Fruit fly (Drosophila melanogaster): Measurements from ENCODE around the gene Cpr35B.
A peak's percentile ranks its signal among the peaks of the same experiment; 100 is the strongest.

Gene Cpr35B

dm6 chr2L:14444834-14445233 lies 19.8 kb upstream of the Cpr35B start:
- no peak for TF ChIP-seq CG6808 (GFP tag; optimal IDR thresholded peaks at IDR 0.05)
- no peak for TF ChIP-seq CG8319 (GFP tag; optimal IDR thresholded peaks at IDR 0.05)
- TF ChIP-seq Hr39 (GFP tag; optimal IDR thresholded peaks at IDR 0.05), result no peak
- no peak for TF ChIP-seq Blimp-1 (GFP tag; optimal IDR thresholded peaks at IDR 0.05)
- no peak for TF ChIP-seq Eip75B (GFP tag; optimal IDR thresholded peaks at IDR 0.05)
- no peak for TF ChIP-seq topi (GFP tag; optimal IDR thresholded peaks at IDR 0.05)
- TF ChIP-seq dac (GFP tag; optimal IDR thresholded peaks at IDR 0.05), result no peak
- no peak for TF ChIP-seq Sox15 (GFP tag; optimal IDR thresholded peaks at IDR 0.05)

DNA sequence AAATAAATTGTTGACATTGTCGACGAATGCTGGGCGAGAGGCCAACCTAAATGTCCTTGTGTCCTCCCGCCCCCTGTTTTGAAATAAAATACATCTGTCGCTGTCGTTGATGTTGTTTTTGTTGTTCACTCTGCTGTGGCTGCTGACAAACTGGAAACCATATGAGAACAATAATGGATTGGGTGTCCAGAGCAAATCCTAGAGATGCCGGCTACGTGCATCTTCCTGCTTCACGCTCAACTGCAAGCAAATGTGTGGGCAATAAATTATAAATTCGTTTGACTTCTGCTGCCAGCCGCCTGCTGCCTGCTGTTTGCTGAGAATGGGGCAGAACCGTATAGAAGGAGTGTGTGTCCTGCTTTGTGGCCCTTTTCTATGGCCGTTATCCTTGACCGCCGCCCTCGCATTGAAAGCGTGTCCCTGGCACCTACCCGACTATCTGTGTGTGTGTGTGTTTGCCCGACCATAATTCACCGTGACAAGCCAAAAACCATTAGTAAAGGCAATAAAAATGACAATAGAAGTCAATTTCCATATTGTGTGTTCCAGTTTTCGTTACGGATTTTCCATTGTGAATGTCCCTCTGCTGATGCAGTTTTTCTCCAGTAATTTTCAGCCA lies 18.8 kb upstream of the Cpr35B start:
- TF ChIP-seq fd85E (GFP tag; optimal IDR thresholded peaks at IDR 0.05) (no peak), Lpt (GFP tag; optimal IDR thresholded peaks at IDR 0.05) (no peak), CG7368 (GFP tag; optimal IDR thresholded peaks at IDR 0.05) (no peak), acj6 (GFP tag; optimal IDR thresholded peaks at IDR 0.05) (no peak), Eip93F (GFP tag; optimal IDR thresholded peaks at IDR 0.05) (no peak), CG8319 (GFP tag; optimal IDR thresholded peaks at IDR 0.05) (no peak), CG10669 (GFP tag; optimal IDR thresholded peaks at IDR 0.05) (no peak)

- no peak for TF ChIP-seq CG3919 (GFP tag; optimal IDR thresholded peaks at IDR 0.05)
- no peak for TF ChIP-seq CG31627 (GFP tag; optimal IDR thresholded peaks at IDR 0.05)
- no peak for TF ChIP-seq CG6163 (GFP tag; IDR thresholded peaks at IDR 0.05)
- peak; percentile 53 for TF ChIP-seq dsx (GFP tag; optimal IDR thresholded peaks at IDR 0.05; ENCODE audit: poor library complexity, severe bottlenecking)
- peak; percentile 63 for TF ChIP-seq svp (GFP tag)
- TF ChIP-seq Hr38 (GFP tag; optimal IDR thresholded peaks at IDR 0.05), result no peak
Observed at dm6 chr2L:14442144-14443038, 17.4 kb upstream of the Cpr35B start.

dm6 chr2L:14441309-14441708 lies 16.3 kb upstream of the Cpr35B start:
- TF ChIP-seq fd85E (GFP tag; optimal IDR thresholded peaks at IDR 0.05) (no peak), Eip93F (GFP tag; optimal IDR thresholded peaks at IDR 0.05) (no peak), CG9139 (GFP tag; optimal IDR thresholded peaks at IDR 0.05) (no peak), CG10631 (GFP tag; optimal IDR thresholded peaks at IDR 0.05) (no peak), CG8632 (GFP tag; optimal IDR thresholded peaks at IDR 0.05) (no peak), CG32006 (GFP tag; optimal IDR thresholded peaks at IDR 0.05) (no peak), CG6163 (GFP tag; IDR thresholded peaks at IDR 0.05) (no peak), spab (GFP tag; optimal IDR thresholded peaks at IDR 0.05) (no peak), CG7368 (GFP tag; optimal IDR thresholded peaks at IDR 0.05) (no peak), ss (GFP tag; optimal IDR thresholded peaks at IDR 0.05) (no peak), esn (GFP tag; optimal IDR thresholded peaks at IDR 0.05) (no peak)

DNA sequence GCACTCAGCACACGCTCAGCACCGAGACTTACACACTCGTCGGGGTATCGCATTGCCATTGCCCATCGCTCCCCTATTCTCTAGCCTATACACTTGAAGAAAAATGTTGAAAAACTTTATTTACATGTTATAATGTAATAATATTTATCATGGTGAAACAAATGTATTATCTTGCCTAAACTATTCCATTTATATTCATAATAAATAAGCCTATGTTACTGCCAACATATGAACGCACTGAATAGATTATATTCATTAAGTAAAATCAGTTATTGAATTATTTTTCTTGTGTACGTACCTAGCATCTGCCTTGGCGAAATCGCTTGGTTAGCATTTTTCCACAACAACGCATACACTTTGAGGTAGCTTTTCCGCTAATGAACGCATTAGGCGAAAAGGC lies 15.9 kb upstream of the Cpr35B start:
- TF ChIP-seq CG3032 (tag; optimal IDR thresholded peaks at IDR 0.05) (peak; percentile 17), Hr4 (GFP tag; optimal IDR thresholded peaks at IDR 0.05) (peak; percentile 6), CG9139 (GFP tag; optimal IDR thresholded peaks at IDR 0.05) (no peak), CG4318 (GFP tag; optimal IDR thresholded peaks at IDR 0.05) (peak; percentile 28), OdsH (GFP tag; optimal IDR thresholded peaks at IDR 0.05) (peak; percentile 25), Sox15 (GFP tag; optimal IDR thresholded peaks at IDR 0.05) (no peak), CG10631 (GFP tag; optimal IDR thresholded peaks at IDR 0.05) (peak; percentile 47), Lpt (GFP tag; optimal IDR thresholded peaks at IDR 0.05) (peak; percentile 10), fd59A (GFP tag; optimal IDR thresholded peaks at IDR 0.05) (peak; percentile 35), CG11762 (GFP tag; optimal IDR thresholded peaks at IDR 0.05; ENCODE audit: insufficient read depth) (no peak), CG15336 (GFP tag; IDR thresholded peaks at IDR 0.05) (0 out of 2 replicates have a peak, but pooled peaks have one; percentile 41), CG32006 (GFP tag; optimal IDR thresholded peaks at IDR 0.05) (peak; percentile 57), pdm3 (GFP tag; optimal IDR thresholded peaks at IDR 0.05) (peak; percentile 24), CG6163 (GFP tag; IDR thresholded peaks at IDR 0.05) (no peak), salr (GFP tag; optimal IDR thresholded peaks at IDR 0.05) (peak in 1 of 2 experiments; percentile 17), CG6808 (GFP tag; optimal IDR thresholded peaks at IDR 0.05) (peak; percentile 32), eg (GFP tag; IDR thresholded peaks at IDR 0.05) (peak; percentile 46; the same call in 1 of the 3 replicates), Eip78C (GFP tag) (peak; percentile 58), Smox (GFP tag; optimal IDR thresholded peaks at IDR 0.05) (no peak), CG1621 (tag; optimal IDR thresholded peaks at IDR 0.05) (no peak), dsx (GFP tag; optimal IDR thresholded peaks at IDR 0.05; ENCODE audit: poor library complexity, severe bottlenecking) (peak; percentile 35)

All from whole organism, prepupa.